Fruit fly (Drosophila melanogaster) whole organism, adult: Measurements from ENCODE around the gene CG42750.

Source experiments
- CG11617 ChIP-seq: fragments of 200-800 bp; sonication (Bioruptor generic); optimal IDR thresholded peaks from 2 replicates; lab custom pipeline; 2017; ENCODE audit warnings: mild to moderate bottlenecking, missing biosample characterization, missing genetic modification reagents, missing genetic modification characterization
- CG12768 ChIP-seq: fragments of 200-800 bp; sonication (Bioruptor generic); optimal IDR thresholded peaks from 2 replicates; lab custom pipeline; 2017; ENCODE audit warnings: missing biosample characterization, missing genetic modification characterization, mild to moderate bottlenecking, moderate library complexity, missing genetic modification reagents
- CG1620 ChIP-seq: fragments of 200-800 bp; sonication (Bioruptor generic); optimal IDR thresholded peaks from 2 replicates; lab custom pipeline; 2016; ENCODE audit warnings: missing biosample characterization, missing genetic modification characterization
- CG33017 ChIP-seq: fragments of 200-800 bp; sonication (Bioruptor generic); optimal IDR thresholded peaks from 2 replicates; lab custom pipeline; 2018; ENCODE audit warnings: missing biosample characterization, mild to moderate bottlenecking, missing genetic modification characterization, moderate library complexity
- CG7045 ChIP-seq: fragments of 200-800 bp; sonication (Bioruptor generic); optimal IDR thresholded peaks from 2 replicates; lab custom pipeline; 2017; ENCODE audit warnings: missing biosample characterization, mild to moderate bottlenecking, missing genetic modification characterization
- Clk ChIP-seq: fragments of 200-800 bp; sonication (Bioruptor generic); optimal IDR thresholded peaks from 2 replicates; lab custom pipeline; 2017; ENCODE audit warnings: missing biosample characterization, missing genetic modification characterization
- Crg-1 ChIP-seq: fragments of 200-800 bp; sonication (Bioruptor generic); optimal IDR thresholded peaks from 2 replicates; lab custom pipeline; 2016; ENCODE audit warnings: missing biosample characterization, missing genetic modification characterization
- Mnt ChIP-seq: fragments of 200-800 bp; sonication (Bioruptor generic); optimal IDR thresholded peaks from 2 replicates; lab custom pipeline; 2016; ENCODE audit warnings: missing biosample characterization, mild to moderate bottlenecking, missing genetic modification characterization
- kay ChIP-seq: fragments of 200-800 bp; sonication (Bioruptor generic); peaks from one replicate; lab custom pipeline; 2016; ENCODE audit warnings: missing biosample characterization, missing genetic modification characterization, borderline replicate concordance
- ovo ChIP-seq: fragments of 200-800 bp; sonication (Bioruptor generic); optimal IDR thresholded peaks from 2 replicates; lab custom pipeline; 2016; ENCODE audit warnings: missing biosample characterization, missing genetic modification characterization
- pad ChIP-seq: fragments of 200-800 bp; sonication (Bioruptor generic); optimal IDR thresholded peaks from 3 replicates; lab custom pipeline; 2017; ENCODE audit warnings: missing biosample characterization, missing genetic modification characterization, mild to moderate bottlenecking, moderate library complexity, missing genetic modification reagents
- tj ChIP-seq: fragments of 200-800 bp; sonication (Bioruptor generic); optimal IDR thresholded peaks from 3 replicates; lab custom pipeline; 2017; ENCODE audit warnings: missing biosample characterization, mild to moderate bottlenecking, missing genetic modification characterization, moderate library complexity
- toe ChIP-seq: fragments of 200-800 bp; sonication (Bioruptor generic); optimal IDR thresholded peaks from 2 replicates; lab custom pipeline; 2016; ENCODE audit warnings: missing biosample characterization, missing genetic modification characterization

dm6 chr2L:18284150-18284842 is 8.7 kb upstream of the CG42750 start:
- TF ChIP-seq CG7045 (GFP tag; lab: Kevin White, UChicago) = no peak
- no peak for TF ChIP-seq CG11617 (GFP tag; lab: Kevin White, UChicago)
- no peak for TF ChIP-seq CG33017 (tag; lab: Kevin White, UChicago)
- TF ChIP-seq CG12768 (GFP tag; lab: Kevin White, UChicago) = no peak
- no peak for TF ChIP-seq pad
- no peak for TF ChIP-seq Clk (GFP tag; lab: Kevin White, UChicago)
- no peak for TF ChIP-seq ovo (GFP tag; lab: Kevin White, UChicago)
- TF ChIP-seq Mnt (GFP tag; lab: Kevin White, UChicago) = no peak
- TF ChIP-seq tj (GFP tag; lab: Kevin White, UChicago) = no peak
- TF ChIP-seq kay (GFP tag; lab: Kevin White, UChicago) = no peak
- no peak for TF ChIP-seq CG1620 (GFP tag; lab: Kevin White, UChicago)
- no peak for TF ChIP-seq Crg-1 (GFP tag; lab: Kevin White, UChicago)
- no peak for TF ChIP-seq toe (GFP tag; lab: Kevin White, UChicago)
